Worm (Caenorhabditis elegans) whole organism, late embryonic: Measurements from ENCODE around the gene F35A5.1.

Experiments
- ama-1 ChIP-seq: fragments of 150-350 bp; optimal IDR thresholded peaks from 2 replicates; lab custom pipeline; 2014
- ceh-9 ChIP-seq: sonication (generic microtip); optimal IDR thresholded peaks from 2 replicates; lab custom pipeline; 2016; ENCODE audit warnings: mild to moderate bottlenecking, missing genetic modification characterization, inconsistent platforms, missing compliant biosample characterization
- ets-4 ChIP-seq: sonication (generic microtip); optimal IDR thresholded peaks from 2 replicates; lab custom pipeline; 2016; ENCODE audit warnings: missing genetic modification characterization, missing compliant biosample characterization
- mec-3 ChIP-seq: sonication (generic microtip); optimal IDR thresholded peaks from 2 replicates; lab custom pipeline; 2016; ENCODE audit warnings: borderline replicate concordance, missing genetic modification characterization, missing compliant biosample characterization
- nhr-232 ChIP-seq: sonication (generic microtip); optimal IDR thresholded peaks from 2 replicates; lab custom pipeline; 2016; ENCODE audit warnings: missing genetic modification characterization, missing compliant biosample characterization
- ttx-3 ChIP-seq: sonication (generic microtip); optimal IDR thresholded peaks from 2 replicates; lab custom pipeline; 2016; ENCODE audit warnings: missing genetic modification reagents, missing genetic modification characterization, missing compliant biosample characterization
- unc-55 ChIP-seq: sonication (generic microtip); optimal IDR thresholded peaks from 2 replicates; lab custom pipeline; 2017; ENCODE audit warnings: missing biosample characterization, missing genetic modification reagents, missing genetic modification characterization
- ztf-16 ChIP-seq: sonication (generic microtip); optimal IDR thresholded peaks from 2 replicates; lab custom pipeline; 2017; ENCODE audit warnings: missing genetic modification characterization, missing compliant biosample characterization

DNA sequence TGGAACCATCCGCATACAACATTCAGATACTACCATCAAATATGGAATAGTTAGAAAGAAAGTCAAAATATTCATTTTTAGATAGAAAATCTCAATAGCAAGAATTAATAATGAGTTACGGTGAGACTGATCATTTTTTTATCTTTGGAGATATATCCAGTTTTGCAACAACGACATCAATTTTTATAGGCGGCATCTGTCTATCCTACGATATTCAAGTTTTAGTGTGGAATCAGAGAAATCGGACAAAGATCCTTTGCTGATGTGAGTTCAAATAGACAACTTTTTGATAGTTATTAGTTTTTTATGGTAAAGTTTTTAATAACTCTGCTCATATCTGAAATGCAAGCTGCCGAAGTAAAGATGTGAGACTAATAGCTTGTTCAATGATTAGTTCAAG lies 40.7 kb upstream of the F35A5.1 start, which contains the start of gene F47B7.4:
- TF ChIP-seq mec-3 (tag; lab: Kevin White, UChicago) = no peak
- no peak for TF ChIP-seq ztf-16 (tag; lab: Kevin White, UChicago)
- TF ChIP-seq ama-1 = no peak
- no peak for TF ChIP-seq ttx-3 (tag; lab: Kevin White, UChicago)
- no peak for TF ChIP-seq ceh-9
- no peak for TF ChIP-seq unc-55 (GFP tag; lab: Kevin White, UChicago)
- TF ChIP-seq nhr-232 = no peak
- TF ChIP-seq ets-4 (tag; lab: Kevin White, UChicago) = no peak
